Worm (Caenorhabditis elegans) whole organism, early embryonic: ENCODE data around the gene nlp-63.

Source experiments
- B0310.2 ChIP-seq: sonication (generic microtip); optimal IDR thresholded peaks from 2 replicates; lab custom pipeline; 2016; ENCODE audit warnings: mild to moderate bottlenecking, missing genetic modification characterization, missing compliant biosample characterization
- F13C5.2 ChIP-seq: sonication (generic microtip); optimal IDR thresholded peaks from 2 replicates; lab custom pipeline; 2017; ENCODE audit warnings: mild to moderate bottlenecking, missing genetic modification characterization, inconsistent platforms, missing compliant biosample characterization
- aly-1 ChIP-seq: sonication (generic microtip); optimal IDR thresholded peaks from 2 replicates; lab custom pipeline; 2016; ENCODE audit warnings: missing genetic modification characterization, missing compliant biosample characterization
- ama-1 ChIP-seq: fragments of 150-350 bp; optimal IDR thresholded peaks from 2 replicates; lab custom pipeline; 2014
- ceh-13 ChIP-seq: fragments of 200-800 bp; sonication (Bioruptor generic); optimal IDR thresholded peaks from 2 replicates; lab custom pipeline; 2018; ENCODE audit warnings: mild to moderate bottlenecking, missing genetic modification characterization, missing compliant biosample characterization
- ceh-36 ChIP-seq: sonication (generic microtip); optimal IDR thresholded peaks from 2 replicates; lab custom pipeline; 2016; ENCODE audit warnings: missing genetic modification characterization, inconsistent platforms, missing compliant biosample characterization
- flt-1 ChIP-seq: fragments of 200-800 bp; sonication (Bioruptor generic); IDR thresholded peaks from 2 replicates; pipeline ENCODE4 v1.3.6; 2022; ENCODE audit warnings: missing genetic modification characterization, missing compliant biosample characterization
- hmg-4 ChIP-seq: fragments of 200-800 bp; sonication (Bioruptor generic); optimal IDR thresholded peaks from 2 replicates; lab custom pipeline; 2018; ENCODE audit warnings: mild to moderate bottlenecking, missing genetic modification characterization, missing compliant biosample characterization
- pes-1 ChIP-seq: fragments of 200-800 bp; sonication (Bioruptor generic); IDR thresholded peaks from 2 replicates; pipeline ENCODE4 v1.3.6; 2022; ENCODE audit warnings: missing genetic modification reagents, missing genetic modification characterization, missing compliant biosample characterization
- scrt-1 ChIP-seq: fragments of 200-800 bp; sonication (Bioruptor generic); IDR thresholded peaks from 2 replicates; pipeline ENCODE4 v1.3.6; 2022; ENCODE audit warnings: missing genetic modification characterization, missing compliant biosample characterization
- tbx-11 ChIP-seq: fragments of 200-800 bp; sonication (Bioruptor generic); IDR thresholded peaks from 2 replicates; pipeline ENCODE4 v1.3.6; 2022; ENCODE audit warnings: missing genetic modification characterization, missing compliant biosample characterization
- tbx-37 ChIP-seq: fragments of 200-800 bp; sonication (Bioruptor generic); conservative IDR thresholded peaks from 2 replicates; pipeline ENCODE4 v1.3.6; 2022; ENCODE audit warnings: missing genetic modification reagents, missing genetic modification characterization, missing compliant biosample characterization

- TF ChIP-seq aly-1 (tag; lab: Kevin White, UChicago) = no peak
- TF ChIP-seq ceh-36 = no peak
- TF ChIP-seq ama-1 (lab: Kevin White, UChicago) = no peak
- TF ChIP-seq scrt-1 (GFP tag; lab: Robert Waterston, UW) = no peak
- TF ChIP-seq tbx-37 (GFP tag; lab: Robert Waterston, UW) = no peak
- no peak for TF ChIP-seq tbx-11 (GFP tag; lab: Robert Waterston, UW)
- no peak for TF ChIP-seq flt-1 (GFP tag; lab: Robert Waterston, UW)
- no peak for TF ChIP-seq ceh-13
- no peak for TF ChIP-seq F13C5.2 (tag; lab: Kevin White, UChicago)
- no peak for TF ChIP-seq pes-1 (GFP tag; lab: Robert Waterston, UW)
- TF ChIP-seq B0310.2 (tag; lab: Kevin White, UChicago) = no peak
- no peak for TF ChIP-seq hmg-4 (GFP tag; lab: Kevin White, UChicago)
Observed at ce11 chrII:10199906-10200305, 44.7 kb downstream of the nlp-63 start, which contains the start of gene R05H5.4.
